Fruit fly (Drosophila melanogaster) whole organism, embryonic: ENCODE data around the gene trem.

ENCODE experiments used
- Abd-B ChIP-seq: fragments of 200-800 bp; sonication (Bioruptor generic); optimal IDR thresholded peaks from 2 replicates; lab custom pipeline; 2018; ENCODE audit warnings: missing biosample characterization, mild to moderate bottlenecking, missing genetic modification characterization, moderate library complexity
- Ada2b ChIP-seq: fragments of 200-800 bp; sonication (Bioruptor generic); IDR thresholded peaks from 2 replicates; pipeline ENCODE4 v1.3.6; 2022; ENCODE audit warnings: missing biosample characterization, missing genetic modification characterization
- B-H2 ChIP-seq: fragments of 200-800 bp; sonication (Bioruptor generic); optimal IDR thresholded peaks from 2 replicates; lab custom pipeline; 2018; ENCODE audit warnings: missing biosample characterization, mild to moderate bottlenecking, missing genetic modification characterization
- BEAF-32 ChIP-seq: fragments of 200-800 bp; sonication (Bioruptor generic); optimal IDR thresholded peaks from 3 replicates; lab custom pipeline; 2017; ENCODE audit warnings: missing biosample characterization, missing genetic modification characterization, mild to moderate bottlenecking, moderate library complexity, missing genetic modification reagents
- Bteb2 ChIP-seq: fragments of 200-800 bp; sonication (Bioruptor generic); optimal IDR thresholded peaks from 2 replicates; lab custom pipeline; 2016; ENCODE audit warnings: missing biosample characterization, missing genetic modification characterization
- CG10366 ChIP-seq: fragments of 200-800 bp; sonication (Bioruptor generic); IDR thresholded peaks from 2 replicates; pipeline ENCODE4 v1.3.6; 2022; ENCODE audit warnings: missing biosample characterization, missing genetic modification characterization
- CG10959 ChIP-seq: fragments of 200-800 bp; sonication (Bioruptor generic); IDR thresholded peaks from 2 replicates; pipeline ENCODE4 v1.3.6; 2022; ENCODE audit warnings: missing biosample characterization, missing genetic modification characterization
- CG11247 ChIP-seq: fragments of 200-800 bp; sonication (Bioruptor generic); IDR thresholded peaks from 2 replicates; pipeline ENCODE4 v1.3.6; 2022; ENCODE audit warnings: missing biosample characterization, missing genetic modification characterization
- CG11696 ChIP-seq: fragments of 200-800 bp; sonication (Bioruptor generic); IDR thresholded peaks from 2 replicates; pipeline ENCODE4 v1.3.6; 2022; ENCODE audit warnings: missing biosample characterization, missing genetic modification characterization
- CG11723 ChIP-seq: fragments of 200-800 bp; sonication (Bioruptor generic); optimal IDR thresholded peaks from 2 replicates; lab custom pipeline; 2017; ENCODE audit warnings: missing biosample characterization, mild to moderate bottlenecking, missing genetic modification characterization
- CG12219 ChIP-seq: fragments of 200-800 bp; sonication (Bioruptor generic); optimal IDR thresholded peaks from 3 replicates; lab custom pipeline; 2018; ENCODE audit warnings: missing biosample characterization, mild to moderate bottlenecking, missing genetic modification characterization
- CG13424 ChIP-seq: fragments of 200-800 bp; sonication (Bioruptor generic); optimal IDR thresholded peaks from 2 replicates; lab custom pipeline; 2019; ENCODE audit warnings: missing biosample characterization, mild to moderate bottlenecking, missing genetic modification characterization, moderate library complexity
- CG13624 ChIP-seq: fragments of 200-800 bp; sonication (Bioruptor generic); optimal IDR thresholded peaks from 2 replicates; lab custom pipeline; 2016; ENCODE audit warnings: missing biosample characterization, missing genetic modification characterization
- CG1529 ChIP-seq: fragments of 200-800 bp; sonication (Bioruptor generic); optimal IDR thresholded peaks from 3 replicates; lab custom pipeline; 2018; ENCODE audit warnings: missing biosample characterization, missing genetic modification characterization
- CG1647 ChIP-seq: fragments of 200-800 bp; sonication (Bioruptor generic); optimal IDR thresholded peaks from 3 replicates; lab custom pipeline; 2016; ENCODE audit warnings: missing biosample characterization, missing genetic modification characterization
- CG16863 ChIP-seq: fragments of 200-800 bp; sonication (Bioruptor generic); optimal IDR thresholded peaks from 3 replicates; lab custom pipeline; 2016; ENCODE audit warnings: missing biosample characterization, missing genetic modification characterization
- CG2889 ChIP-seq: fragments of 200-800 bp; sonication (Bioruptor generic); IDR thresholded peaks from 3 replicates; pipeline ENCODE4 v1.3.6; 2022; ENCODE audit warnings: missing biosample characterization, missing genetic modification characterization
- CG3838 ChIP-seq: fragments of 200-800 bp; sonication (Bioruptor generic); optimal IDR thresholded peaks from 3 replicates; lab custom pipeline; 2016; ENCODE audit warnings: missing biosample characterization, missing genetic modification characterization
- CG4707 ChIP-seq: fragments of 200-800 bp; sonication (Bioruptor generic); optimal IDR thresholded peaks from 2 replicates; lab custom pipeline; 2018; ENCODE audit warnings: missing biosample characterization, mild to moderate bottlenecking, missing genetic modification characterization, moderate library complexity
- CG7357 ChIP-seq: fragments of 200-800 bp; sonication (Bioruptor generic); IDR thresholded peaks from 3 replicates; pipeline ENCODE4 v1.3.6; 2022; ENCODE audit warnings: missing biosample characterization, missing genetic modification characterization
- CG7963 ChIP-seq: fragments of 200-800 bp; sonication (Bioruptor generic); IDR thresholded peaks from 3 replicates; pipeline ENCODE4 v1.3.6; 2022; ENCODE audit warnings: missing biosample characterization, missing genetic modification characterization; ENCODE audit not compliant: partially characterized antibody
- CG8281 ChIP-seq: fragments of 200-800 bp; sonication (Bioruptor generic); optimal IDR thresholded peaks from 2 replicates; lab custom pipeline; 2018; ENCODE audit warnings: missing biosample characterization, mild to moderate bottlenecking, missing genetic modification characterization, moderate library complexity
- CG8388 ChIP-seq: fragments of 200-800 bp; sonication (Bioruptor generic); optimal IDR thresholded peaks from 2 replicates; lab custom pipeline; 2019; ENCODE audit warnings: missing biosample characterization, mild to moderate bottlenecking, missing genetic modification characterization, moderate library complexity
- CG9215 ChIP-seq: fragments of 200-800 bp; sonication (Bioruptor generic); IDR thresholded peaks from 2 replicates; pipeline ENCODE4 v1.3.6; 2022; ENCODE audit warnings: missing biosample characterization, missing genetic modification characterization
- CG9932 ChIP-seq: fragments of 200-800 bp; sonication (Bioruptor generic); IDR thresholded peaks from 2 replicates; pipeline ENCODE4 v1.3.6; 2022; ENCODE audit warnings: missing biosample characterization, missing genetic modification characterization
- CHES-1-like ChIP-seq: fragments of 200-800 bp; sonication (Bioruptor generic); optimal IDR thresholded peaks from 2 replicates; lab custom pipeline; 2016; ENCODE audit warnings: missing biosample characterization, missing genetic modification characterization
- CkIIα-i1 ChIP-seq: fragments of 200-800 bp; sonication (Bioruptor generic); IDR thresholded peaks from 2 replicates; pipeline ENCODE4 v1.3.6; 2022; ENCODE audit warnings: missing biosample characterization, missing genetic modification characterization
- Hand ChIP-seq: fragments of 200-800 bp; sonication (Bioruptor generic); optimal IDR thresholded peaks from 2 replicates; lab custom pipeline; 2017; ENCODE audit warnings: mild to moderate bottlenecking, missing biosample characterization, missing genetic modification reagents, missing genetic modification characterization
- Kr ChIP-seq: fragments of 200-800 bp; sonication (Bioruptor generic); optimal IDR thresholded peaks from 2 replicates; lab custom pipeline; 2017; ENCODE audit warnings: missing biosample characterization, mild to moderate bottlenecking, missing genetic modification characterization
- MTF-1 ChIP-seq: fragments of 200-800 bp; sonication (Bioruptor generic); optimal IDR thresholded peaks from 2 replicates; lab custom pipeline; 2018; ENCODE audit warnings: missing biosample characterization, mild to moderate bottlenecking, missing genetic modification characterization, borderline replicate concordance
- Nf-YB ChIP-seq: fragments of 200-800 bp; sonication (Bioruptor generic); optimal IDR thresholded peaks from 3 replicates; lab custom pipeline; 2019; ENCODE audit warnings: missing biosample characterization, mild to moderate bottlenecking, missing genetic modification characterization, moderate library complexity
- Tbp ChIP-seq: fragments of >200 bp; optimal IDR thresholded peaks from 2 replicates; lab custom pipeline; 2018; ENCODE audit warnings: missing biosample characterization, missing genetic modification characterization
- ac ChIP-seq: fragments of 200-800 bp; sonication (Bioruptor generic); optimal IDR thresholded peaks from 3 replicates; lab custom pipeline; 2017; ENCODE audit warnings: missing biosample characterization, mild to moderate bottlenecking, missing genetic modification characterization
- croc ChIP-seq: fragments of 200-800 bp; sonication (Bioruptor generic); conservative IDR thresholded peaks from 3 replicates; pipeline ENCODE4 v1.3.6; 2022; ENCODE audit warnings: missing biosample characterization, missing genetic modification characterization
- cwo ChIP-seq: fragments of 200-800 bp; sonication (Bioruptor generic); optimal IDR thresholded peaks from 3 replicates; lab custom pipeline; 2017; ENCODE audit warnings: missing biosample characterization, missing genetic modification characterization, mild to moderate bottlenecking, moderate library complexity, missing genetic modification reagents
- danr ChIP-seq: fragments of 200-800 bp; sonication (Bioruptor generic); IDR thresholded peaks from 2 replicates; pipeline ENCODE4 v1.3.6; 2022; ENCODE audit warnings: missing biosample characterization, missing genetic modification characterization
- gfzf ChIP-seq: fragments of 200-800 bp; sonication (Bioruptor generic); optimal IDR thresholded peaks from 2 replicates; lab custom pipeline; 2016; ENCODE audit warnings: missing biosample characterization, mild to moderate bottlenecking, missing genetic modification characterization, moderate library complexity
- grn ChIP-seq: fragments of 200-800 bp; sonication (Bioruptor generic); optimal IDR thresholded peaks from 3 replicates; lab custom pipeline; 2017; ENCODE audit warnings: missing biosample characterization, missing genetic modification characterization
- gsb-n ChIP-seq: fragments of 200-800 bp; sonication (Bioruptor generic); optimal IDR thresholded peaks from 3 replicates; lab custom pipeline; 2018; ENCODE audit warnings: missing biosample characterization, mild to moderate bottlenecking, missing genetic modification characterization
- hb ChIP-seq: fragments of 200-800 bp; sonication (Bioruptor generic); IDR thresholded peaks from 3 replicates; pipeline ENCODE4 v1.3.6; 2022; ENCODE audit warnings: missing biosample characterization, missing genetic modification characterization; ENCODE audit not compliant: partially characterized antibody
- inv ChIP-seq: fragments of 200-800 bp; sonication (Bioruptor generic); IDR thresholded peaks from 2 replicates; pipeline ENCODE4 v1.3.6; 2022; ENCODE audit warnings: missing biosample characterization, missing genetic modification characterization; ENCODE audit not compliant: partially characterized antibody
- kay ChIP-seq: fragments of 200-800 bp; sonication (Bioruptor generic); optimal IDR thresholded peaks from 2 replicates; lab custom pipeline; 2016; ENCODE audit warnings: missing biosample characterization, missing genetic modification characterization
- nerfin-1 ChIP-seq: fragments of 200-800 bp; sonication (Bioruptor generic); optimal IDR thresholded peaks from 3 replicates; lab custom pipeline; 2019; ENCODE audit warnings: missing biosample characterization, mild to moderate bottlenecking, missing genetic modification characterization, moderate library complexity
- ranshi ChIP-seq: fragments of 200-800 bp; sonication (Bioruptor generic); IDR thresholded peaks from 2 replicates; pipeline ENCODE4 v1.3.6; 2022; ENCODE audit warnings: missing biosample characterization, missing genetic modification characterization
- ro ChIP-seq: fragments of 200-800 bp; sonication (Bioruptor generic); IDR thresholded peaks from 2 replicates; pipeline ENCODE4 v1.3.6; 2022; ENCODE audit warnings: missing biosample characterization, missing genetic modification characterization
- stc ChIP-seq: fragments of 200-800 bp; sonication (Bioruptor generic); IDR thresholded peaks from 2 replicates; pipeline ENCODE4 v1.3.6; 2022; ENCODE audit warnings: missing biosample characterization, missing genetic modification characterization
- toy ChIP-seq: fragments of 200-800 bp; sonication (Bioruptor generic); IDR thresholded peaks from 2 replicates; pipeline ENCODE4 v1.3.6; 2022; ENCODE audit warnings: missing biosample characterization, missing genetic modification characterization
- ttk ChIP-seq: fragments of 200-800 bp; sonication (Bioruptor generic); IDR thresholded peaks from 2 replicates; pipeline ENCODE4 v2.1.2; 2022; ENCODE audit warnings: missing biosample characterization, missing genetic modification characterization
- zen2 ChIP-seq: fragments of 200-800 bp; sonication (Bioruptor generic); IDR thresholded peaks from 3 replicates; pipeline ENCODE4 v1.3.6; 2022; ENCODE audit warnings: missing biosample characterization, missing genetic modification characterization; ENCODE audit not compliant: partially characterized antibody

trem gene

DNA sequence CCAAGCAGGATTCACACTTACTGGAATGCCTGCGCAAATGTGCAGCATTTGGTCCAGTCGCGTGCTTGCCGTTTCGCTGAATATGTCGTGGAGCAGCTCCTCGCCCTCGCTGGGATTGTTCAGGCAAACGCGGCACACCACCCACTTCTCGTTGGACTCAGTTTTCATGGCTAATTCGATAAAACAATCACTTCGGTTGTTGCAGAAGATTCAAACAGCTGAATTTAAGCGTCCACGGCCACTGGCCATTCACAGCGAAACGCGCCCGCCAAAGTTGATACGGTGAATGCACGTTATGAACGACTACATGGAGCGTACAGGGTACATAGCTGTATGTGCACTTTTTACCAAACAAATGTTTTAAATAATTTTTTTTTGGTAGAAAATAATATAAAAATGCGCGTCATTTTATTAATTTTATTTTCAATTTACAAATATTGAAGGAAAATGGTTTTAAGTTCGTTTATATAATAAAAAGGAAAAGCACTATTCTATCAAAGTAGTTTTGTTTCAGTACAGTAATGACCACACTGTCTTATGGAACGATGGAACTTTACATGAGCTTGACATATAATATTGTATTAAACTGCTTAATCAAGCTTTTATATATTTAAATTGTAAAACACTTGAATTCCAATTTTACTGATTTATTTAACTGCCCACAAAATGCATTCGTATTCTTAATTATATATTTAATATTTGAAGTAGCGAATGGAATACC is at the start of gene trem (continued):
- peak; percentile 83 for TF ChIP-seq CG9215 (GFP tag; lab: Robert Waterston, UW)
- no peak for TF ChIP-seq Kr (GFP tag; lab: Kevin White, UChicago)
- TF ChIP-seq CG13624, result peak; percentile 42
- peak; percentile 45 for TF ChIP-seq Nf-YB (GFP tag; lab: Kevin White, UChicago)
- TF ChIP-seq CG12219 (GFP tag; lab: Kevin White, UChicago), result peak; percentile 20
- no peak for TF ChIP-seq MTF-1
- TF ChIP-seq Ada2b (GFP tag; lab: Robert Waterston, UW), result peak; percentile 39
- TF ChIP-seq toy (GFP tag; lab: Robert Waterston, UW), result no peak
- TF ChIP-seq cwo (GFP tag; lab: Kevin White, UChicago), result peak; percentile 39
- no peak for TF ChIP-seq Hand
- TF ChIP-seq CG16863 (GFP tag; lab: Kevin White, UChicago), result peak; percentile 5
- TF ChIP-seq CG11696 (GFP tag; lab: Robert Waterston, UW), result no peak
- TF ChIP-seq CG7963 (GFP tag; lab: Robert Waterston, UW), result no peak
- TF ChIP-seq CG9932 (GFP tag; lab: Robert Waterston, UW), result peak; percentile 90
- TF ChIP-seq stc (GFP tag; lab: Robert Waterston, UW), result no peak; the same call in 1 of the 2 replicates
- TF ChIP-seq CG10959 (GFP tag; lab: Robert Waterston, UW), result 0 out of 2 replicates have a peak, but pooled peaks have one; percentile 12
- peak; percentile 63 for TF ChIP-seq CG10366 (GFP tag; lab: Robert Waterston, UW)
- peak; percentile 61 for TF ChIP-seq CG11247 (GFP tag; lab: Robert Waterston, UW)
- TF ChIP-seq grn, result no peak
- TF ChIP-seq CG2889 (GFP tag; lab: Robert Waterston, UW), result no peak
- TF ChIP-seq CG1647 (GFP tag; lab: Kevin White, UChicago), result no peak
- no peak for TF ChIP-seq zen2
- peak; percentile 66 for TF ChIP-seq CG8388 (GFP tag; lab: Kevin White, UChicago)
- peak; percentile 50; the same call in 1 of the 2 replicates for TF ChIP-seq ttk (GFP tag; lab: Robert Waterston, UW)
- TF ChIP-seq danr (GFP tag; lab: Robert Waterston, UW), result peak; percentile 37; the same call in 1 of the 2 replicates
- no peak for TF ChIP-seq CG4707 (GFP tag; lab: Kevin White, UChicago)
- TF ChIP-seq croc, result peak; percentile 46; the same call in 2 of the 3 replicates
- TF ChIP-seq gsb-n (tag; lab: Kevin White, UChicago), result no peak
- peak; percentile 30 for TF ChIP-seq Bteb2 (GFP tag; lab: Kevin White, UChicago)
- TF ChIP-seq Abd-B (GFP tag; lab: Kevin White, UChicago), result peak; percentile 82
- TF ChIP-seq inv, result no peak
- TF ChIP-seq Tbp (GFP tag; lab: Kevin White, UChicago), result no peak
- TF ChIP-seq hb (GFP tag; lab: Robert Waterston, UW), result no peak
- TF ChIP-seq nerfin-1 (tag; lab: Kevin White, UChicago), result peak; percentile 62
- peak; percentile 55; the same call in 1 of the 3 replicates for TF ChIP-seq CG7357
- peak; percentile 28 for TF ChIP-seq CHES-1-like (GFP tag; lab: Kevin White, UChicago)
- no peak for TF ChIP-seq ro (GFP tag; lab: Robert Waterston, UW)
- TF ChIP-seq CG8281 (tag; lab: Kevin White, UChicago), result no peak
- peak; percentile 41; the same call in 1 of the 2 replicates for TF ChIP-seq ranshi (GFP tag; lab: Robert Waterston, UW)
- peak; percentile 29 for TF ChIP-seq CG3838 (GFP tag; lab: Kevin White, UChicago)
- TF ChIP-seq B-H2 (GFP tag; lab: Kevin White, UChicago), result peak; percentile 49
- peak; percentile 54 for TF ChIP-seq CG11723 (GFP tag; lab: Kevin White, UChicago)
- no peak for TF ChIP-seq kay
- TF ChIP-seq CkIIα-i1, result no peak
- peak; percentile 80 for TF ChIP-seq CG13424 (tag; lab: Kevin White, UChicago)
- no peak for TF ChIP-seq gfzf (GFP tag; lab: Kevin White, UChicago)
- TF ChIP-seq BEAF-32 (GFP tag; lab: Kevin White, UChicago), result peak; percentile 13
- peak; percentile 38 for TF ChIP-seq CG1529
- no peak for TF ChIP-seq ac (GFP tag; lab: Kevin White, UChicago)
